Worm (Caenorhabditis elegans) whole organism, L3 larva: ENCODE measurements around the gene kin-36.

Source experiments
- ama-1 ChIP-seq: fragments of 150-350 bp; optimal IDR thresholded peaks from 2 replicates; lab custom pipeline; 2018
- ceh-82 ChIP-seq: fragments of 150-350 bp; optimal IDR thresholded peaks from 2 replicates; lab custom pipeline; 2014; ENCODE audit warnings: missing biosample characterization, missing genetic modification characterization
- fos-1 ChIP-seq: fragments of 150-350 bp; optimal IDR thresholded peaks from 2 replicates; lab custom pipeline; 2014; ENCODE audit warnings: missing biosample characterization, missing genetic modification characterization
- jun-1 ChIP-seq: fragments of 150-350 bp; optimal IDR thresholded peaks from 2 replicates; lab custom pipeline; 2014; ENCODE audit warnings: missing biosample characterization, missing genetic modification reagents, missing genetic modification characterization
- nhr-11 ChIP-seq: fragments of 150-350 bp; optimal IDR thresholded peaks from 2 replicates; lab custom pipeline; 2014; ENCODE audit warnings: missing biosample characterization, missing genetic modification characterization
- nhr-12 ChIP-seq: fragments of 150-350 bp; optimal IDR thresholded peaks from 2 replicates; lab custom pipeline; 2014; ENCODE audit warnings: missing biosample characterization, missing genetic modification characterization
- nhr-25 ChIP-seq: sonication (generic microtip); optimal IDR thresholded peaks from 2 replicates; lab custom pipeline; 2017; ENCODE audit warnings: missing biosample characterization, missing genetic modification characterization
- nhr-76 ChIP-seq: fragments of 150-350 bp; sonication (generic microtip); optimal IDR thresholded peaks from 5 replicates; lab custom pipeline; 2014; ENCODE audit warnings: missing biosample characterization, missing genetic modification characterization
- snpc-4 ChIP-seq: fragments of 150-350 bp; optimal IDR thresholded peaks from 2 replicates; lab custom pipeline; 2014; ENCODE audit warnings: missing biosample characterization, missing genetic modification characterization
- tbx-2 ChIP-seq: sonication (generic microtip); optimal IDR thresholded peaks from 2 replicates; lab custom pipeline; 2016; ENCODE audit warnings: mild to moderate bottlenecking, missing genetic modification characterization, missing compliant biosample characterization
- unc-39 ChIP-seq: sonication (generic microtip); optimal IDR thresholded peaks from 4 replicates; lab custom pipeline; 2017; ENCODE audit warnings: missing biosample characterization, missing genetic modification characterization
- zag-1 ChIP-seq: fragments of 150-350 bp; optimal IDR thresholded peaks from 2 replicates; lab custom pipeline; 2014; ENCODE audit warnings: missing biosample characterization, missing genetic modification characterization
- ztf-11 ChIP-seq: fragments of 150-350 bp; optimal IDR thresholded peaks from 2 replicates; lab custom pipeline; 2014; ENCODE audit warnings: missing biosample characterization, missing genetic modification characterization
- ztf-4 ChIP-seq: fragments of 150-350 bp; optimal IDR thresholded peaks from 2 replicates; lab custom pipeline; 2014; ENCODE audit warnings: missing biosample characterization, missing genetic modification characterization

DNA sequence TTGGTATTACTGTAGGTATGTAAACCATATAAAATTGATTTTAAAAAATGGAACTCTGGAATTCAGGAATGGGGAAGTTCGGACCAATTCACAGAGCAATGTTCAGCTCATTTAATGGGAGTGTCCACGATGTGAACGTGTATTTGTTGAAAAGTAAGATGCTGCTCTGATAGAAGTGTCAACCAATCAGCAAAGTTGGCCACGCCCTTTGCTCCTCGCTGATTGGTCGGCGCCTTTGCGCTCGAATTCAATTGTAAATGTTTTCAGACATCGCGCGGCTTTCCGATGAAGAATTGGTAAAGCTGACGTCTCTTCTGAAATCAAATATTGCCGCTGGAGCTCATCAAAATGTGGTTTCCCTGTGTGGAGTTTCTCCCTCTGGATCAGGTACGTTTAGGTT lies 4.3 kb downstream of the kin-36 start:
- no peak for TF ChIP-seq nhr-11 (tag; lab: Kevin White, UChicago)
- no peak for TF ChIP-seq nhr-12 (tag; lab: Kevin White, UChicago)
- no peak for TF ChIP-seq fos-1
- no peak for TF ChIP-seq nhr-25 (tag; lab: Kevin White, UChicago)
- no peak for TF ChIP-seq ama-1 (lab: Kevin White, UChicago)
- TF ChIP-seq jun-1 (tag; lab: Kevin White, UChicago), result no peak
- no peak for TF ChIP-seq ztf-4 (tag; lab: Kevin White, UChicago)
- no peak for TF ChIP-seq snpc-4 (tag; lab: Kevin White, UChicago)
- TF ChIP-seq ceh-82, result no peak
- TF ChIP-seq nhr-76 (tag; lab: Kevin White, UChicago), result no peak
- no peak for TF ChIP-seq tbx-2 (tag; lab: Kevin White, UChicago)
- TF ChIP-seq zag-1 (tag; lab: Kevin White, UChicago), result no peak
- no peak for TF ChIP-seq ztf-11 (tag; lab: Kevin White, UChicago)
- TF ChIP-seq unc-39, result no peak
